Worm (Caenorhabditis elegans): ENCODE measurements around the gene lbp-8.

The lbp-8 gene

ce11 chrV:13892457-13893375, 2.1 kb downstream of the lbp-8 start, which contains the start of gene sptl-3 (continued):
- TF ChIP-seq nhr-77 (tag; optimal IDR thresholded peaks at IDR 0.05) (no peak), saeg-2 (GFP tag; IDR thresholded peaks at IDR 0.05) (0 out of 2 replicates have a peak, but pooled peaks have one; percentile 21), tra-1 (GFP tag; IDR thresholded peaks at IDR 0.05) (no peak; the same call in 1 of the 2 replicates), Y48G9A.11 (GFP tag; IDR thresholded peaks at IDR 0.05) (no peak), hmg-1.1 (GFP tag; IDR thresholded peaks at IDR 0.05) (0 out of 2 replicates have a peak, but pooled peaks have one; percentile 42), spr-1 (tag; optimal IDR thresholded peaks at IDR 0.05) (no peak)

ce11 chrV:13893583-13893982, 3.0 kb downstream of the lbp-8 start:
- TF ChIP-seq egl-43 (GFP tag; IDR thresholded peaks at IDR 0.05), result no peak
- no peak for TF ChIP-seq zfp-2 (tag; optimal IDR thresholded peaks at IDR 0.05)
- TF ChIP-seq ceh-82 (tag; optimal IDR thresholded peaks at IDR 0.05), result no peak
- peak; percentile 75 for TF ChIP-seq aha-1 (tag)
- peak; percentile 61 for TF ChIP-seq nhr-77 (tag; optimal IDR thresholded peaks at IDR 0.05)
- TF ChIP-seq nhr-111 (GFP tag; optimal IDR thresholded peaks at IDR 0.05), result no peak
- 0 out of 2 replicates have a peak, but pooled peaks have one; percentile 10 for TF ChIP-seq tra-1 (GFP tag; IDR thresholded peaks at IDR 0.05)
- TF ChIP-seq dve-1 (tag; optimal IDR thresholded peaks at IDR 0.05; ENCODE audit: insufficient read depth), result peak; percentile 53
- peak; percentile 65 for TF ChIP-seq nhr-28 (tag; optimal IDR thresholded peaks at IDR 0.05)
- TF ChIP-seq hlh-30 (tag; optimal IDR thresholded peaks at IDR 0.05; ENCODE audit: insufficient read depth), result no peak
- TF ChIP-seq php-3 (GFP tag; IDR thresholded peaks at IDR 0.05), result peak; percentile 86
- TF ChIP-seq pqm-1 (tag; optimal IDR thresholded peaks at IDR 0.05), result peak; percentile 88
- TF ChIP-seq duxl-1 (tag; optimal IDR thresholded peaks at IDR 0.05; ENCODE audit: poor library complexity), result peak; percentile 6
- peak; percentile 87 for TF ChIP-seq dmd-6 (GFP tag; IDR thresholded peaks at IDR 0.05)
- no peak for TF ChIP-seq sdz-12 (GFP tag; optimal IDR thresholded peaks at IDR 0.05)
- no peak for TF ChIP-seq lir-3 (tag; optimal IDR thresholded peaks at IDR 0.05)
- no peak for TF ChIP-seq attf-4 (tag; optimal IDR thresholded peaks at IDR 0.05)
- no peak for TF ChIP-seq madf-5 (GFP tag; IDR thresholded peaks at IDR 0.05)
- TF ChIP-seq zip-11 (GFP tag; IDR thresholded peaks at IDR 0.05), result no peak
- peak; percentile 62 for TF ChIP-seq hlh-11 (tag; optimal IDR thresholded peaks at IDR 0.05)
- peak; percentile 80 for TF ChIP-seq lin-1 (GFP tag; IDR thresholded peaks at IDR 0.05)
- TF ChIP-seq nhr-6 (tag; optimal IDR thresholded peaks at IDR 0.05), result peak; percentile 12

ce11 chrV:13898356-13898755, 7.8 kb downstream of the lbp-8 start, which contains the start of gene cyp-35C1:
Gene cyp-35C1, minus strand, starts transcription at chrV:13898487.
- TF ChIP-seq nhr-28 (tag; optimal IDR thresholded peaks at IDR 0.05) (peak; percentile 93), nhr-77 (tag; optimal IDR thresholded peaks at IDR 0.05) (peak; percentile 69), saeg-2 (GFP tag; IDR thresholded peaks at IDR 0.05) (0 out of 2 replicates have a peak, but pooled peaks have one; percentile 33), pqm-1 (tag; optimal IDR thresholded peaks at IDR 0.05) (peak; percentile 12), dmd-6 (GFP tag; IDR thresholded peaks at IDR 0.05) (0 out of 2 replicates have a peak, but pooled peaks have one; percentile 11), aha-1 (tag) (peak; percentile 49), egl-27 (tag; optimal IDR thresholded peaks at IDR 0.05) (no peak), daf-16 (GFP tag; optimal IDR thresholded peaks at IDR 0.05) (no peak), daf-16 (tag; optimal IDR thresholded peaks at IDR 0.05) (peak; percentile 39), tra-1 (GFP tag; IDR thresholded peaks at IDR 0.05) (no peak), dve-1 (tag; optimal IDR thresholded peaks at IDR 0.05; ENCODE audit: insufficient read depth) (peak; percentile 19), hif-1 (tag; optimal IDR thresholded peaks at IDR 0.05) (no peak), hlh-11 (tag; optimal IDR thresholded peaks at IDR 0.05) (peak; percentile 15)

- TF ChIP-seq daf-16 (GFP tag; optimal IDR thresholded peaks at IDR 0.05), result no peak
- TF ChIP-seq daf-16 (tag; optimal IDR thresholded peaks at IDR 0.05), result no peak
- TF ChIP-seq madf-5 (GFP tag; IDR thresholded peaks at IDR 0.05), result no peak
- TF ChIP-seq duxl-1 (tag; optimal IDR thresholded peaks at IDR 0.05; ENCODE audit: poor library complexity), result no peak
- no peak for TF ChIP-seq madf-9 (GFP tag; conservative IDR thresholded peaks at IDR 0.05)
- no peak for TF ChIP-seq hlh-11 (tag; optimal IDR thresholded peaks at IDR 0.05)
- TF ChIP-seq ctbp-1 (GFP tag; IDR thresholded peaks at IDR 0.05), result no peak
- TF ChIP-seq nhr-111 (GFP tag; optimal IDR thresholded peaks at IDR 0.05), result no peak
- TF ChIP-seq Y105C5A.15 (GFP tag; IDR thresholded peaks at IDR 0.05), result no peak
- TF ChIP-seq ceh-62 (tag; optimal IDR thresholded peaks at IDR 0.05), result no peak
- TF ChIP-seq daf-19 (GFP tag; conservative IDR thresholded peaks at IDR 0.05), result no peak
- no peak for TF ChIP-seq fkh-10 (GFP tag; optimal IDR thresholded peaks at IDR 0.05)
- no peak for TF ChIP-seq cey-2 (tag; optimal IDR thresholded peaks at IDR 0.05; ENCODE audit: borderline replicate concordance, insufficient read depth)
- TF ChIP-seq T26A8.4 (GFP tag; IDR thresholded peaks at IDR 0.05), result no peak
- TF ChIP-seq hif-1 (tag; optimal IDR thresholded peaks at IDR 0.05), result no peak
- no peak for TF ChIP-seq ces-1 (GFP tag; optimal IDR thresholded peaks at IDR 0.05)
- TF ChIP-seq mxl-2 (GFP tag; conservative IDR thresholded peaks at IDR 0.05), result no peak
- no peak for TF ChIP-seq php-3 (GFP tag; IDR thresholded peaks at IDR 0.05)
- no peak for TF ChIP-seq ztf-7 (tag; optimal IDR thresholded peaks at IDR 0.05)
Observed at ce11 chrV:13899213-13899612, 8.6 kb downstream of the lbp-8 start, which contains the start of gene oac-3. Gene oac-3, plus strand, starts transcription at chrV:13899513.

All from whole organism, L4 larva.